Fruit fly (Drosophila melanogaster) whole organism, embryonic: ENCODE data around the gene CG16959.

Source experiments
- Asciz ChIP-seq: fragments of 200-800 bp; sonication (Bioruptor generic); optimal IDR thresholded peaks from 2 replicates; lab custom pipeline; 2017; ENCODE audit warnings: missing biosample characterization, mild to moderate bottlenecking, missing genetic modification characterization, missing genetic modification reagents
- Awh ChIP-seq: fragments of 200-800 bp; sonication (Bioruptor generic); IDR thresholded peaks from 2 replicates; pipeline ENCODE4, ENCODE4 v1.3.6; 2022; ENCODE audit warnings: missing biosample characterization, missing genetic modification characterization
- Bdp1 ChIP-seq: fragments of 200-800 bp; sonication (Bioruptor generic); optimal IDR thresholded peaks from 3 replicates; lab custom pipeline; 2016; ENCODE audit warnings: missing biosample characterization, missing genetic modification characterization
- BtbVII ChIP-seq: fragments of 200-800 bp; sonication (Bioruptor generic); optimal IDR thresholded peaks from 3 replicates; lab custom pipeline; 2017; ENCODE audit warnings: missing biosample characterization, mild to moderate bottlenecking, missing genetic modification characterization
- CG10565 ChIP-seq: fragments of 200-800 bp; sonication (Bioruptor generic); optimal IDR thresholded peaks from 3 replicates; lab custom pipeline; 2016; ENCODE audit warnings: missing biosample characterization, mild to moderate bottlenecking, missing genetic modification characterization
- CG10654 ChIP-seq: fragments of 200-800 bp; sonication (Bioruptor generic); optimal IDR thresholded peaks from 2 replicates; lab custom pipeline; 2016; ENCODE audit warnings: missing biosample characterization, missing genetic modification characterization
- CG13296 ChIP-seq: fragments of 200-800 bp; sonication (Bioruptor generic); optimal IDR thresholded peaks from 3 replicates; lab custom pipeline; 2018; ENCODE audit warnings: missing biosample characterization, mild to moderate bottlenecking, missing genetic modification characterization
- CG13624 ChIP-seq: fragments of 200-800 bp; sonication (Bioruptor generic); optimal IDR thresholded peaks from 2 replicates; lab custom pipeline; 2016; ENCODE audit warnings: missing biosample characterization, missing genetic modification characterization
- CG14667 ChIP-seq: fragments of 200-800 bp; sonication (Bioruptor generic); IDR thresholded peaks from 2 replicates; pipeline ENCODE4 v1.3.6; 2022; ENCODE audit warnings: missing biosample characterization, missing genetic modification characterization
- CG1647 ChIP-seq: fragments of 200-800 bp; sonication (Bioruptor generic); optimal IDR thresholded peaks from 3 replicates; lab custom pipeline; 2016; ENCODE audit warnings: missing biosample characterization, missing genetic modification characterization
- CG17912 ChIP-seq: fragments of 200-800 bp; sonication (Bioruptor generic); optimal IDR thresholded peaks from 2 replicates; lab custom pipeline; 2018; ENCODE audit warnings: missing biosample characterization, mild to moderate bottlenecking, missing genetic modification characterization
- CG18011 ChIP-seq: fragments of 200-800 bp; sonication (Bioruptor generic); optimal IDR thresholded peaks from 2 replicates; lab custom pipeline; 2017; ENCODE audit warnings: missing biosample characterization, missing genetic modification characterization, mild to moderate bottlenecking, moderate library complexity, missing genotype
- CG31365 ChIP-seq: fragments of 200-800 bp; sonication (Bioruptor generic); optimal IDR thresholded peaks from 2 replicates; lab custom pipeline; 2018; ENCODE audit warnings: missing biosample characterization, mild to moderate bottlenecking, missing genetic modification characterization
- CG4424 ChIP-seq: fragments of 200-800 bp; sonication (Bioruptor generic); optimal IDR thresholded peaks from 3 replicates; lab custom pipeline; 2016; ENCODE audit warnings: missing biosample characterization, missing genetic modification characterization
- CG5245 ChIP-seq: fragments of 200-800 bp; sonication (Bioruptor generic); optimal IDR thresholded peaks from 3 replicates; lab custom pipeline; 2016; ENCODE audit warnings: missing biosample characterization, missing genetic modification characterization
- CG6654 ChIP-seq: fragments of 200-800 bp; sonication (Bioruptor generic); optimal IDR thresholded peaks from 2 replicates; lab custom pipeline; 2017; ENCODE audit warnings: missing biosample characterization, mild to moderate bottlenecking, missing genetic modification characterization
- CG6689 ChIP-seq: fragments of 200-800 bp; sonication (Bioruptor generic); IDR thresholded peaks from 2 replicates; pipeline ENCODE4 v1.3.6; 2022; ENCODE audit warnings: missing biosample characterization, missing genetic modification characterization
- CG7372 ChIP-seq: fragments of 200-800 bp; sonication (Bioruptor generic); IDR thresholded peaks from 2 replicates; pipeline ENCODE4 v1.3.6; 2022; ENCODE audit warnings: missing biosample characterization, missing genetic modification characterization
- CG7928 ChIP-seq: fragments of 200-800 bp; sonication (Bioruptor generic); optimal IDR thresholded peaks from 2 replicates; lab custom pipeline; 2017; ENCODE audit warnings: missing biosample characterization, mild to moderate bottlenecking, missing genetic modification characterization
- CG9215 ChIP-seq: fragments of 200-800 bp; sonication (Bioruptor generic); IDR thresholded peaks from 2 replicates; pipeline ENCODE4 v1.3.6; 2022; ENCODE audit warnings: missing biosample characterization, missing genetic modification characterization
- CG9437 ChIP-seq: fragments of 200-800 bp; sonication (Bioruptor generic); optimal IDR thresholded peaks from 2 replicates; lab custom pipeline; 2018; ENCODE audit warnings: missing biosample characterization, mild to moderate bottlenecking, missing genetic modification characterization
- CkIIα-i1 ChIP-seq: fragments of 200-800 bp; sonication (Bioruptor generic); IDR thresholded peaks from 2 replicates; pipeline ENCODE4 v1.3.6; 2022; ENCODE audit warnings: missing biosample characterization, missing genetic modification characterization
- CoRest ChIP-seq: fragments of 200-800 bp; sonication (Bioruptor generic); optimal IDR thresholded peaks from 3 replicates; lab custom pipeline; 2018; ENCODE audit warnings: missing biosample characterization, mild to moderate bottlenecking, missing genetic modification characterization, moderate library complexity
- D ChIP-seq, 2 experiments: fragments of 200-800 bp in 1 of 2; fragments of >200 bp in 1 of 2; sonication (Bioruptor generic) in 1 of 2; optimal IDR thresholded peaks; 2 replicates in 1 of 2; 3 replicates in 1 of 2; lab custom pipeline; 2017; ENCODE audit warnings: mild to moderate bottlenecking in 1 of 2, missing biosample characterization in 1 of 2, missing genetic modification characterization in 1 of 2, missing genetic modification reagents in 1 of 2
- Dip2 ChIP-seq: fragments of 200-800 bp; sonication (Bioruptor generic); IDR thresholded peaks from 2 replicates; pipeline ENCODE4 v1.3.6; 2022; ENCODE audit warnings: missing biosample characterization, missing genetic modification characterization
- Fer1 ChIP-seq: fragments of 200-800 bp; sonication (Bioruptor generic); optimal IDR thresholded peaks from 2 replicates; lab custom pipeline; 2017; ENCODE audit warnings: missing biosample characterization, mild to moderate bottlenecking, missing genetic modification characterization
- GATAe ChIP-seq: fragments of 200-800 bp; sonication (Bioruptor generic); conservative IDR thresholded peaks from 2 replicates; pipeline ENCODE4 v1.3.6; 2022; ENCODE audit warnings: missing biosample characterization, missing genetic modification characterization
- HmgZ ChIP-seq: fragments of 200-800 bp; sonication (Bioruptor generic); optimal IDR thresholded peaks from 2 replicates; lab custom pipeline; 2018; ENCODE audit warnings: missing biosample characterization, mild to moderate bottlenecking, missing genetic modification characterization
- NC2β ChIP-seq: fragments of 200-800 bp; sonication (Bioruptor generic); optimal IDR thresholded peaks from 2 replicates; lab custom pipeline; 2016; ENCODE audit warnings: missing biosample characterization, missing genetic modification characterization
- PHDP ChIP-seq: fragments of 200-800 bp; sonication (Bioruptor generic); optimal IDR thresholded peaks from 3 replicates; lab custom pipeline; 2018; ENCODE audit warnings: missing biosample characterization, mild to moderate bottlenecking, missing genetic modification characterization, moderate library complexity
- Pdp1 ChIP-seq, 2 experiments: fragments of 200-800 bp; sonication (Bioruptor generic); optimal IDR thresholded peaks; 3 replicates each; lab custom pipeline; 2016; ENCODE audit warnings: missing biosample characterization in 2 of 2, missing genetic modification characterization in 2 of 2, mild to moderate bottlenecking in 1 of 2, moderate library complexity in 1 of 2
- Rfx ChIP-seq: fragments of 200-800 bp; sonication (Bioruptor generic); IDR thresholded peaks from 2 replicates; pipeline ENCODE4 v1.3.6; 2022; ENCODE audit warnings: missing biosample characterization, missing genetic modification characterization
- amos ChIP-seq: fragments of 200-800 bp; sonication (Bioruptor generic); IDR thresholded peaks from 2 replicates; pipeline ENCODE4 v1.3.6; 2022; ENCODE audit warnings: missing biosample characterization, missing genetic modification characterization; ENCODE audit not compliant: partially characterized antibody
- ash1 ChIP-seq: fragments of 200-800 bp; sonication (Bioruptor generic); optimal IDR thresholded peaks from 2 replicates; lab custom pipeline; 2018; ENCODE audit warnings: missing biosample characterization, mild to moderate bottlenecking, missing genetic modification characterization
- btn ChIP-seq: fragments of 200-800 bp; sonication (Bioruptor generic); optimal IDR thresholded peaks from 2 replicates; lab custom pipeline; 2016; ENCODE audit warnings: missing biosample characterization, missing genetic modification characterization
- caup ChIP-seq: fragments of 200-800 bp; sonication (Bioruptor generic); optimal IDR thresholded peaks from 3 replicates; lab custom pipeline; 2017; ENCODE audit warnings: missing biosample characterization, mild to moderate bottlenecking, missing genetic modification characterization, moderate library complexity; ENCODE audit not compliant: severe bottlenecking
- gce ChIP-seq: fragments of 200-800 bp; sonication (Bioruptor generic); IDR thresholded peaks from 3 replicates; pipeline ENCODE4 v1.3.6; 2022; ENCODE audit warnings: missing biosample characterization, missing genetic modification characterization
- hbn ChIP-seq: fragments of 200-800 bp; sonication (Bioruptor generic); IDR thresholded peaks from 2 replicates; pipeline ENCODE4 v1.3.6; 2022; ENCODE audit warnings: missing biosample characterization, missing genetic modification characterization; ENCODE audit not compliant: partially characterized antibody
- hth ChIP-seq: fragments of >200 bp; optimal IDR thresholded peaks from 2 replicates; lab custom pipeline; 2017; ENCODE audit warnings: inconsistent platforms
- ind ChIP-seq: fragments of 200-800 bp; sonication (Bioruptor generic); optimal IDR thresholded peaks from 3 replicates; lab custom pipeline; 2016; ENCODE audit warnings: missing biosample characterization, missing genetic modification characterization
- jigr1 ChIP-seq: fragments of 200-800 bp; sonication (Bioruptor generic); IDR thresholded peaks from 3 replicates; pipeline ENCODE4 v1.3.6; 2022; ENCODE audit warnings: missing biosample characterization, missing genetic modification characterization
- mirr ChIP-seq: fragments of 200-800 bp; sonication (Bioruptor generic); optimal IDR thresholded peaks from 3 replicates; lab custom pipeline; 2018; ENCODE audit warnings: missing biosample characterization, mild to moderate bottlenecking, missing genetic modification characterization
- odd ChIP-seq: fragments of 200-800 bp; sonication (Bioruptor generic); optimal IDR thresholded peaks from 2 replicates; lab custom pipeline; 2017; ENCODE audit warnings: missing biosample characterization, mild to moderate bottlenecking, missing genetic modification characterization
- pho ChIP-seq: fragments of 200-800 bp; sonication (Bioruptor generic); optimal IDR thresholded peaks from 2 replicates; lab custom pipeline; 2016; ENCODE audit warnings: missing biosample characterization, missing genetic modification characterization
- psq ChIP-seq: fragments of 200-800 bp; sonication (Bioruptor generic); optimal IDR thresholded peaks from 2 replicates; lab custom pipeline; 2017; ENCODE audit warnings: missing biosample characterization, missing genetic modification characterization
- shn ChIP-seq: fragments of 200-800 bp; sonication (Bioruptor generic); optimal IDR thresholded peaks from 3 replicates; lab custom pipeline; 2016; ENCODE audit warnings: missing biosample characterization, missing genetic modification characterization
- slou ChIP-seq: fragments of 200-800 bp; sonication (Bioruptor generic); optimal IDR thresholded peaks from 3 replicates; lab custom pipeline; 2016; ENCODE audit warnings: missing biosample characterization, missing genetic modification characterization
- sna ChIP-seq: fragments of 200-800 bp; sonication (Bioruptor generic); IDR thresholded peaks from 2 replicates; pipeline ENCODE4 v1.3.6; 2022; ENCODE audit warnings: missing biosample characterization, missing genetic modification characterization; ENCODE audit not compliant: partially characterized antibody
- tup ChIP-seq: fragments of 200-800 bp; sonication (Bioruptor generic); optimal IDR thresholded peaks from 2 replicates; lab custom pipeline; 2016; ENCODE audit warnings: missing biosample characterization, mild to moderate bottlenecking, missing genetic modification characterization, moderate library complexity

The CG16959 gene

DNA sequence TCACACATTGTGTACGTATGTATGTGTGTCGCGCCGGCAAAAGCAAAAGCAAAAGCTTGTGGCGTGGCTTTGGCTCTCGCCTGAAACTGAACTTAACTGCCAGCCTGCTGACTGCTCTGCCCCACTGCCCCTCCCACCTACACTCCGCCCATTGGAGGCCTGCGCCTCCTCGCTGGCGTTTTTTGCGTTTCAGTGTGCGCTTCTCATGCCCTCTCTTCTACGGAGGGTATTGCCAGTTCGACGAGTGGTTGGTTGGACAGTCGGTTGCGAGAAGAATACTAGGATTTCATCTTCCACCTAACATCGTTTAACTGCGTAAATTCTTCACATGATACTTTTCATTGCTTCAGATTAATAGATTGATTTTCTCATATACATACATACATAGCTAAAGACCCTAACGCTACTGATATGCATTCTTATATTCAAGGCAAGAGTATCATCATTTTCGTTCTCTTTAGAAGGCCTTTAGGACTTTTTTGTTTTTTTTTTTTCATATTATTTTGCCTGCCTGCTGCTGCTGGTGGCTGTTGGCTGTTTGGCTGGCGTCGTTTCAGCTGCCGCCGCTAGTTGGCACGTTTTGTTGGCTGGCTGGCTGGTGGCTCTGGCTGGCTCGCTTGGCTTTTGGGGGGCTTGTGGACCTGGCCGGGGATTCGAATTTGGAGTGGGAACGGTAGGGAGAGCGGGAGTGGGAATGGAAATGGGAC lies 20.1 kb downstream of the CG16959 start (continued):
- TF ChIP-seq D (optimal IDR thresholded peaks at IDR 0.05; lab: Kevin White, UChicago) (no peak), D (GFP tag; optimal IDR thresholded peaks at IDR 0.05; lab: Kevin White, UChicago) (peak; percentile 6), CG7372 (GFP tag; lab: Robert Waterston, UW) (peak; percentile 43; the same call in 1 of the 2 replicates), hth (no peak), CG14667 (GFP tag; lab: Robert Waterston, UW) (no peak; the same call in 1 of the 2 replicates), ind (GFP tag; lab: Kevin White, UChicago) (peak; percentile 39), CG13296 (GFP tag; lab: Kevin White, UChicago) (peak; percentile 46), Rfx (peak; percentile 65), CG4424 (GFP tag; lab: Kevin White, UChicago) (peak; percentile 47), Awh (GFP tag; lab: Robert Waterston, UW) (no peak), CG1647 (no peak), Pdp1 (GFP tag; optimal IDR thresholded peaks at IDR 0.05; lab: Kevin White, UChicago) (peak; percentile 37 to 67), CG5245 (no peak), CG9215 (peak; percentile 52), ash1 (no peak), odd (no peak), Fer1 (GFP tag; lab: Kevin White, UChicago) (peak; percentile 38), Asciz (no peak), CG31365 (tag; lab: Kevin White, UChicago) (no peak), CG6689 (GFP tag; lab: Robert Waterston, UW) (peak; percentile 53), BtbVII (GFP tag; lab: Kevin White, UChicago) (peak; percentile 27), CoRest (tag; lab: Kevin White, UChicago) (peak; percentile 72), hbn (GFP tag; lab: Robert Waterston, UW) (no peak; the same call in 1 of the 2 replicates), PHDP (tag; lab: Kevin White, UChicago) (peak; percentile 60), Bdp1 (GFP tag; lab: Kevin White, UChicago) (peak; percentile 25), btn (GFP tag; lab: Kevin White, UChicago) (no peak), CkIIα-i1 (GFP tag; lab: Robert Waterston, UW) (no peak), shn (GFP tag; lab: Kevin White, UChicago) (peak; percentile 64), tup (GFP tag; lab: Kevin White, UChicago) (no peak), sna (GFP tag; lab: Robert Waterston, UW) (no peak), amos (GFP tag; lab: Robert Waterston, UW) (no peak), caup (no peak), mirr (GFP tag; lab: Kevin White, UChicago) (no peak), Dip2 (GFP tag; lab: Robert Waterston, UW) (no peak), gce (GFP tag; lab: Robert Waterston, UW) (0 out of 3 replicates have a peak, but pooled peaks have one; percentile 5), GATAe (GFP tag; lab: Robert Waterston, UW) (no peak), CG7928 (GFP tag; lab: Kevin White, UChicago) (no peak), CG17912 (GFP tag; lab: Kevin White, UChicago) (no peak), psq (GFP tag; lab: Kevin White, UChicago) (no peak), CG18011 (peak; percentile 17), jigr1 (peak; percentile 49; the same call in 1 of the 3 replicates), HmgZ (tag; lab: Kevin White, UChicago) (no peak), CG10654 (GFP tag; lab: Kevin White, UChicago) (peak; percentile 9), CG6654 (GFP tag; lab: Kevin White, UChicago) (no peak), slou (peak; percentile 7), NC2β (GFP tag; lab: Kevin White, UChicago) (peak; percentile 23), CG10565 (no peak), CG9437 (GFP tag; lab: Kevin White, UChicago) (peak; percentile 32), CG13624 (GFP tag; lab: Kevin White, UChicago) (peak; percentile 74), pho (GFP tag; lab: Kevin White, UChicago) (peak; percentile 81)
